Worm (Caenorhabditis elegans): ENCODE results near the gene F42G4.6.
"Not testable (repeated sequence)": the region's sequence is repeated elsewhere in the genome, so short reads cannot be mapped to it uniquely, and the experiment has no call there.

- not testable (repeated sequence) for TF ChIP-seq pha-4 (tag; optimal IDR thresholded peaks at IDR 0.05); nhr-28 (tag; optimal IDR thresholded peaks at IDR 0.05); unc-62 (GFP tag; optimal IDR thresholded peaks at IDR 0.05); elt-2 (tag; optimal IDR thresholded peaks at IDR 0.05); ama-1 (optimal IDR thresholded peaks at IDR 0.05); ZK546.5 (tag; optimal IDR thresholded peaks at IDR 0.05); nhr-25 (tag; optimal IDR thresholded peaks at IDR 0.05); nhr-23 (tag; optimal IDR thresholded peaks at IDR 0.05); fkh-10 (GFP tag; optimal IDR thresholded peaks at IDR 0.05); zag-1 (tag; optimal IDR thresholded peaks at IDR 0.05); ztf-11 (tag; optimal IDR thresholded peaks at IDR 0.05); snpc-4 (tag; optimal IDR thresholded peaks at IDR 0.05); mdl-1 (tag; optimal IDR thresholded peaks at IDR 0.05); egl-27 (tag; optimal IDR thresholded peaks at IDR 0.05)
Observed at ce11 chrII:13082403-13082802, 3.2 kb downstream of the F42G4.6 start, which contains the start of gene Y81G3A.6.
